Fruit fly (Drosophila melanogaster) whole organism, prepupa: ENCODE measurements around the gene vas.

ENCODE experiments used
- Blimp-1 ChIP-seq: fragments of 200-800 bp; sonication (Bioruptor generic); optimal IDR thresholded peaks from 3 replicates; lab custom pipeline; 2017; ENCODE audit warnings: missing biosample characterization, missing genetic modification characterization, mild to moderate bottlenecking, moderate library complexity, missing genetic modification reagents
- CG10631 ChIP-seq: fragments of 200-800 bp; sonication (Bioruptor generic); optimal IDR thresholded peaks from 2 replicates; lab custom pipeline; 2016; ENCODE audit warnings: missing biosample characterization, missing genetic modification characterization
- CG10669 ChIP-seq: fragments of 200-800 bp; sonication (Bioruptor generic); optimal IDR thresholded peaks from 3 replicates; lab custom pipeline; 2018; ENCODE audit warnings: missing biosample characterization, mild to moderate bottlenecking, missing genetic modification characterization, moderate library complexity
- CG16779 ChIP-seq: fragments of 200-800 bp; sonication (Bioruptor generic); optimal IDR thresholded peaks from 3 replicates; lab custom pipeline; 2017; ENCODE audit warnings: missing biosample characterization, mild to moderate bottlenecking, missing genetic modification characterization
- CG31627 ChIP-seq: fragments of 200-800 bp; sonication (Bioruptor generic); optimal IDR thresholded peaks from 3 replicates; lab custom pipeline; 2016; ENCODE audit warnings: missing biosample characterization, missing genetic modification characterization
- CG32006 ChIP-seq: fragments of 200-800 bp; sonication (Bioruptor generic); optimal IDR thresholded peaks from 3 replicates; lab custom pipeline; 2017; ENCODE audit warnings: missing biosample characterization, mild to moderate bottlenecking, missing genetic modification characterization
- CG3919 ChIP-seq: fragments of 200-800 bp; sonication (Bioruptor generic); optimal IDR thresholded peaks from 3 replicates; lab custom pipeline; 2016; ENCODE audit warnings: missing biosample characterization, missing genetic modification characterization
- CG6163 ChIP-seq: fragments of 200-800 bp; sonication (Bioruptor generic); IDR thresholded peaks from 3 replicates; pipeline ENCODE4 v1.3.6; 2022; ENCODE audit warnings: missing biosample characterization, missing genetic modification characterization
- CG6276 ChIP-seq: fragments of 200-800 bp; sonication (Bioruptor generic); optimal IDR thresholded peaks from 2 replicates; lab custom pipeline; 2017; ENCODE audit warnings: missing biosample characterization, mild to moderate bottlenecking, missing genetic modification characterization
- CG6808 ChIP-seq: fragments of 200-800 bp; sonication (Bioruptor generic); optimal IDR thresholded peaks from 3 replicates; lab custom pipeline; 2017; ENCODE audit warnings: missing biosample characterization, missing genetic modification characterization, mild to moderate bottlenecking, moderate library complexity, missing genetic modification reagents
- CG6854 ChIP-seq: fragments of 200-800 bp; sonication (Bioruptor generic); optimal IDR thresholded peaks from 2 replicates; lab custom pipeline; 2017; ENCODE audit warnings: missing biosample characterization, mild to moderate bottlenecking, missing genetic modification characterization
- CG7368 ChIP-seq: fragments of 200-800 bp; sonication (Bioruptor generic); optimal IDR thresholded peaks from 3 replicates; lab custom pipeline; 2016; ENCODE audit warnings: missing biosample characterization, missing genetic modification characterization
- CG8119 ChIP-seq: fragments of 200-800 bp; sonication (Bioruptor generic); IDR thresholded peaks from 3 replicates; pipeline ENCODE4 v1.3.6; 2022; ENCODE audit warnings: missing biosample characterization, missing genetic modification characterization
- CG8319 ChIP-seq: fragments of 200-800 bp; sonication (Bioruptor generic); optimal IDR thresholded peaks from 3 replicates; lab custom pipeline; 2016; ENCODE audit warnings: missing biosample characterization, missing genetic modification characterization
- CG8632 ChIP-seq: fragments of 200-800 bp; sonication (Bioruptor generic); optimal IDR thresholded peaks from 3 replicates; lab custom pipeline; 2016; ENCODE audit warnings: missing biosample characterization, missing genetic modification characterization
- CG9139 ChIP-seq: fragments of 200-800 bp; sonication (Bioruptor generic); optimal IDR thresholded peaks from 3 replicates; lab custom pipeline; 2017; ENCODE audit warnings: missing biosample characterization, mild to moderate bottlenecking, missing genetic modification characterization
- Eip75B ChIP-seq: fragments of 200-800 bp; sonication (Bioruptor generic); optimal IDR thresholded peaks from 3 replicates; lab custom pipeline; 2016; ENCODE audit warnings: missing biosample characterization, missing genetic modification characterization
- Eip78C ChIP-seq: fragments of 200-800 bp; sonication (Bioruptor generic); peaks from one replicate; lab custom pipeline; 2016; ENCODE audit warnings: missing biosample characterization, missing genetic modification characterization
- Ets21C ChIP-seq: fragments of 200-800 bp; sonication (Bioruptor generic); optimal IDR thresholded peaks from 3 replicates; lab custom pipeline; 2016; ENCODE audit warnings: missing biosample characterization, missing genetic modification characterization
- Hr38 ChIP-seq: sonication (Bioruptor generic); optimal IDR thresholded peaks from 2 replicates; lab custom pipeline; 2016; ENCODE audit warnings: missing biosample characterization, missing genetic modification characterization
- Hr39 ChIP-seq: fragments of 200-800 bp; sonication (Bioruptor generic); optimal IDR thresholded peaks from 2 replicates; lab custom pipeline; 2016; ENCODE audit warnings: missing biosample characterization, missing genetic modification characterization
- Lpt ChIP-seq: fragments of 200-800 bp; sonication (Bioruptor generic); optimal IDR thresholded peaks from 3 replicates; lab custom pipeline; 2016; ENCODE audit warnings: missing biosample characterization, missing genetic modification characterization
- OdsH ChIP-seq: fragments of 200-800 bp; sonication (Bioruptor generic); optimal IDR thresholded peaks from 3 replicates; lab custom pipeline; 2016; ENCODE audit warnings: missing biosample characterization, missing genetic modification characterization
- Sox102F ChIP-seq: fragments of 200-800 bp; sonication (Bioruptor generic); optimal IDR thresholded peaks from 2 replicates; lab custom pipeline; 2016; ENCODE audit warnings: missing biosample characterization, mild to moderate bottlenecking, missing genetic modification characterization
- Sox14 ChIP-seq: fragments of 200-800 bp; sonication (Bioruptor generic); optimal IDR thresholded peaks from 3 replicates; lab custom pipeline; 2016; ENCODE audit warnings: missing biosample characterization, missing genetic modification characterization
- Sox15 ChIP-seq: fragments of 200-800 bp; sonication (Bioruptor generic); optimal IDR thresholded peaks from 3 replicates; lab custom pipeline; 2016; ENCODE audit warnings: missing biosample characterization, missing genetic modification characterization
- acj6 ChIP-seq: fragments of 200-800 bp; sonication (Bioruptor generic); optimal IDR thresholded peaks from 3 replicates; lab custom pipeline; 2016; ENCODE audit warnings: missing biosample characterization, missing genetic modification characterization
- cyc ChIP-seq: fragments of 200-800 bp; sonication (Bioruptor generic); optimal IDR thresholded peaks from 3 replicates; lab custom pipeline; 2016; ENCODE audit warnings: missing biosample characterization, missing genetic modification characterization
- dsx ChIP-seq: fragments of 200-800 bp; optimal IDR thresholded peaks from 3 replicates; lab custom pipeline; 2019; ENCODE audit warnings: missing biosample characterization, mild to moderate bottlenecking, missing genetic modification characterization, moderate library complexity; ENCODE audit not compliant: poor library complexity, severe bottlenecking
- eg ChIP-seq: fragments of 200-800 bp; sonication (Bioruptor generic); IDR thresholded peaks from 3 replicates; pipeline ENCODE4 v1.3.6; 2022; ENCODE audit warnings: missing biosample characterization, missing genetic modification characterization
- esn ChIP-seq: fragments of 200-800 bp; sonication (Bioruptor generic); optimal IDR thresholded peaks from 2 replicates; lab custom pipeline; 2016; ENCODE audit warnings: missing biosample characterization, mild to moderate bottlenecking, missing genetic modification characterization, moderate library complexity
- net ChIP-seq: fragments of 200-800 bp; sonication (Bioruptor generic); optimal IDR thresholded peaks from 3 replicates; lab custom pipeline; 2016; ENCODE audit warnings: missing biosample characterization, missing genetic modification characterization
- pdm3 ChIP-seq: fragments of 200-800 bp; sonication (Bioruptor generic); optimal IDR thresholded peaks from 3 replicates; lab custom pipeline; 2016; ENCODE audit warnings: missing biosample characterization, missing genetic modification characterization
- salr ChIP-seq, 2 experiments: fragments of 200-800 bp; sonication (Bioruptor generic); optimal IDR thresholded peaks; 3 replicates each; lab custom pipeline; 2016 to 2018; ENCODE audit warnings: missing biosample characterization in 2 of 2, missing genetic modification characterization in 2 of 2, mild to moderate bottlenecking in 1 of 2
- ss ChIP-seq, 2 experiments: fragments of 200-800 bp; sonication (Bioruptor generic); optimal IDR thresholded peaks; 2 replicates in 1 of 2; 3 replicates in 1 of 2; lab custom pipeline; 2017 to 2018; ENCODE audit warnings: mild to moderate bottlenecking in 2 of 2, missing biosample characterization in 2 of 2, missing genetic modification characterization in 2 of 2, moderate library complexity in 1 of 2
- svp ChIP-seq: fragments of 200-800 bp; sonication (Bioruptor generic); peaks from one replicate; lab custom pipeline; 2016; ENCODE audit warnings: missing biosample characterization, missing genetic modification characterization
- vri ChIP-seq: fragments of 200-800 bp; sonication (Bioruptor generic); optimal IDR thresholded peaks from 3 replicates; lab custom pipeline; 2016; ENCODE audit warnings: missing biosample characterization, mild to moderate bottlenecking, missing genetic modification characterization

Gene vas

DNA sequence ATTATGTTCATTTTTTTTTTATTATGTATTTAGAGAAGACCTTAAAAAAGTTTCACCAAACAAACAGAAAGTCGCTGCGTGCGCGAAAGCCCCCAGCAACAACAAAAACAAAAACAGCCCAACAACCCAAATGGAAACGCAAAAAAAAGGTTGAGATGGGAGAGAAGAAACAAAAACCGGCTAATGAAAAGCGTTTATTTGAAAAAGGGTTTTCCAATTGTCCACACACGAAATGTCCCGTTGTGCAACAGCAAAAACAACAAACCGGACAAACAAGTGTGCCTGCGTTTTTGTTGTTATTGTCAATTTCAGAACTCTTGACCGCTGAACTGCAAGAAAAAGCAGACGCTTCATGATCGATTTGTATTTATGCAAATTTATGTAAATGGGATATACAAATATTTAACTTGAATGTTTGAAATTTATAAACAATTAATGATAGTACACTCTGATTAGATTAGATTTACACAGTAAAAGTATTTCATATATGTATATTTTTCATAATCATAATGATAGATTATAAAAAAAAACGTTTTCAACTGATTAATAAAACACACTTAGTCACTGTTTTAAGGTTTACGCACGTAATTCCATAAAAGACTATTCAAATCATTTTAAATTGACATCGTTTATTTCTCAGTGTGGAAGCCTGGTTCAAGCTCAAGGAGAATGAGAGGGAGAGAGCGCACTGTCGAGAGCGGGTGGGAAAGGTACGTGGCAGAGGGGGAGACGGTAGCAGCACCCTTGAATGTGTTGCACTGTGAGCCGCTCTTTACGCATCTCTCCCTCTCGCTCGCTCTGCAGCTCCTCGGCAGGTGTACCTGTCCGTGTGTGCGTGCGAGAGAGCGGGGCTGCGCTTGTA is 4.9 kb upstream of the vas start (continued):
- TF ChIP-seq Eip75B (peak; percentile 72), CG6276 (GFP tag; lab: Kevin White, UChicago) (peak; percentile 86), net (GFP tag; lab: Kevin White, UChicago) (peak; percentile 86), CG6163 (GFP tag; lab: Robert Waterston, UW) (peak; percentile 89; the same call in 2 of the 3 replicates), CG3919 (GFP tag; lab: Kevin White, UChicago) (peak; percentile 91), CG31627 (GFP tag; lab: Kevin White, UChicago) (peak; percentile 67), CG10631 (GFP tag; lab: Kevin White, UChicago) (peak; percentile 87), CG32006 (peak; percentile 91), Sox15 (GFP tag; lab: Kevin White, UChicago) (peak; percentile 69), CG8632 (GFP tag; lab: Kevin White, UChicago) (peak; percentile 85), Hr38 (GFP tag; lab: Kevin White, UChicago) (no peak), acj6 (GFP tag; lab: Kevin White, UChicago) (peak; percentile 88), CG8119 (GFP tag; lab: Robert Waterston, UW) (peak; percentile 94), cyc (GFP tag; lab: Kevin White, UChicago) (peak; percentile 82), esn (GFP tag; lab: Kevin White, UChicago) (peak; percentile 90), CG7368 (peak; percentile 85), eg (GFP tag; lab: Robert Waterston, UW) (peak; percentile 90; the same call in 2 of the 3 replicates), CG9139 (peak; percentile 73), Sox14 (GFP tag; lab: Kevin White, UChicago) (peak; percentile 71), OdsH (GFP tag; lab: Kevin White, UChicago) (peak; percentile 87), CG6854 (GFP tag; lab: Kevin White, UChicago) (peak; percentile 67)

DNA sequence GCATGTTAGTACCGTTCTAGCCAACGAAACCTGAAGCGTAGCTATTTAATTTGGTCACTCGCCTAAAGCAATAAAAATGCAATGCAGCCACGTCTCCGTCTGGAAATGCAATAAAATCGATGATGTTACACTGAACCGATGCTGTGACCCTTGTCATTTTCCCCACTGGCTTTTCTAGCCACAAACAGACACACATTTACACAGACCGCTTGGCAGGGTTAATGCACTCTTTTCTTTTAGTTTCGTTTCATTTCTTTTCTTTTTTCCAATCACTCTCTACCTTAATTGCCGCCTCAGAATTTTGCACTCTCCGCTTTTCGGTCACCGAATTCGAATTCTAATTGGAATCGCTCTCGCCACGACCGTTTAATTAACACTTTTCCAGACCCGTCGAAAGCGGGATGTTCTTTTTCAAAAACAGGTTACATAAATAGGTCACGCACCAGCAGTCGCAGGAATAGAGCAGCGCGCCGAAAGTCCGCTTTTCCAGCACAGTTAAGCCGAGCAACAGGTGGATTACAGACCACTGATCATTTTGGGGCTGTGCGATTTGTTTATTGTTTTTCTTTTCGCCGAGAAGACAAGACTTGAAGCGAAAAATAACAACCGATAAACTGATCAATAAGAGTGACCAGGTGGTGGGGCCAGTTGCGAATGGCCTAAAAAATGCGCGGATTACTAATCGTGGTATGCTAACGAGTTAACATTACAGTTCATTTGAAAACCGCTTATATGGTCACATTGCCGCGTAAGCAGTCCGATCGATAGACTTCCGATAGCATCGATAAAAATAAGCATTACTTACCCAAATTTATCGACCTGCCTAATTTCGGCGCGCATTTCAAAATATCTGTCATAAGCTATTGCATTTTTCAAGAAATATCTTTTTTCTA is 4.0 kb upstream of the vas start, which contains the start of gene ck:
ck (minus strand) TSS at position 638 of the 893 bp plus-strand sequence.
- TF ChIP-seq Eip75B (peak; percentile 48), CG8319 (GFP tag; lab: Kevin White, UChicago) (no peak), Ets21C (GFP tag; lab: Kevin White, UChicago) (no peak), CG8119 (GFP tag; lab: Robert Waterston, UW) (0 out of 3 replicates have a peak, but pooled peaks have one; percentile 12), CG6808 (no peak), Sox15 (GFP tag; lab: Kevin White, UChicago) (no peak), Sox14 (GFP tag; lab: Kevin White, UChicago) (no peak), CG10631 (GFP tag; lab: Kevin White, UChicago) (no peak), CG16779 (tag; lab: Kevin White, UChicago) (no peak), Sox102F (GFP tag; lab: Kevin White, UChicago) (no peak), pdm3 (no peak), Eip78C (GFP tag; lab: Kevin White, UChicago) (peak; percentile 31), Lpt (GFP tag; lab: Kevin White, UChicago) (no peak), svp (GFP tag; lab: Kevin White, UChicago) (peak; percentile 48)
- TF ChIP-seq, all 60 proteins: peak for 4

DNA sequence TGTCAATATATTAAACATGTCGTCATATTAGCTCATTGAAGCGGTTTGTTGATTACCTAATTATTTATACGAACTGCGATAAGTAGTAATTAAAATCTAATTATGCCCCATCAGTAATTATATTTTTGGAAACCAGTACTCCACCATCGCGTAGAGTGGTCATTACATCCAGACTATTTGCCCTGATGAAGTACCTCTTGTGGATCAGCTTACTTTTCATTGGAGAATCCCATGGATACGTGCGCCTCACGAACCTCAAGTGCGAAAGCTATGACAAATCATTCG is 3.4 kb upstream of the vas start, which contains the start of gene CG33679:
CG33679 (plus strand) TSS at position 186 of the 285 bp plus-strand sequence.
- TF ChIP-seq ss (GFP tag; optimal IDR thresholded peaks at IDR 0.05; lab: Kevin White, UChicago), result no peak
- TF ChIP-seq CG10669 (GFP tag; lab: Kevin White, UChicago), result no peak
- no peak for TF ChIP-seq dsx (GFP tag; lab: Kevin White, UChicago)
- TF ChIP-seq Hr39 (GFP tag; lab: Kevin White, UChicago), result no peak
- TF ChIP-seq Sox14 (GFP tag; lab: Kevin White, UChicago), result no peak
- TF ChIP-seq OdsH (GFP tag; lab: Kevin White, UChicago), result no peak
- no peak for TF ChIP-seq salr (GFP tag; optimal IDR thresholded peaks at IDR 0.05; lab: Kevin White, UChicago)
- no peak for TF ChIP-seq vri (GFP tag; lab: Kevin White, UChicago)
- TF ChIP-seq Eip75B, result no peak
- TF ChIP-seq Blimp-1 (GFP tag; lab: Kevin White, UChicago), result no peak
- TF ChIP-seq CG32006, result no peak
- no peak for TF ChIP-seq net (GFP tag; lab: Kevin White, UChicago)
